Worm (Caenorhabditis elegans): ENCODE data around the gene srx-68.

The srx-68 gene

DNA sequence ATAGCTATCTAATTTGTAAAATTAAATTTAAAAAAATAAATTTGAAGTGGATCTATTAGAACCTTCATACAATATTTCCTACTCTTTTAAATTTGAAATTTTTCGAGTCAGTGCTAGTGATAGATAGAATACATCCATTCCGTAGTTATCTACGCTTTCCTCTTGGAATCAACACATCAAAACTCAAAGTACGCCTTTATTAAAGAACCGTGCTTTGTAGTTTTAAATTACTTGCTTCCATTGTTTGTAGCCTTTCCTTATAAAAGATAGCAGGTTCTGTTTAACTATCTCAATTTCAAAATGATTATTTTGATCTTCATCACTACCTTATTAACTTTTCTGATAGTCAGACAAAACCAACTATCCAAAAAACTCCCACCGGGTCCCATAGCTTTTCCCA, 32.5 kb downstream of the srx-68 start, which contains the start of gene cyp-35B3:
cyp-35B3 (plus strand) TSS at position 301 of the 400 bp plus-strand sequence.
- no peak for TF ChIP-seq lsy-2 (tag; optimal IDR thresholded peaks at IDR 0.05)
- no peak for TF ChIP-seq cnd-1 (tag; optimal IDR thresholded peaks at IDR 0.05)
- no peak for TF ChIP-seq lin-13 (tag; optimal IDR thresholded peaks at IDR 0.05)
- TF ChIP-seq nhr-12 (tag; optimal IDR thresholded peaks at IDR 0.05) = no peak
- no peak for TF ChIP-seq ztf-11 (tag; optimal IDR thresholded peaks at IDR 0.05)
- no peak for TF ChIP-seq nhr-237 (tag; optimal IDR thresholded peaks at IDR 0.05)
- TF ChIP-seq ceh-83 (GFP tag; optimal IDR thresholded peaks at IDR 0.05) = no peak
- TF ChIP-seq elt-1 (tag; optimal IDR thresholded peaks at IDR 0.05; ENCODE audit: borderline replicate concordance, insufficient read depth) = no peak
- no peak for TF ChIP-seq unc-62 (GFP tag; optimal IDR thresholded peaks at IDR 0.05)
- no peak for TF ChIP-seq bed-3 (GFP tag; optimal IDR thresholded peaks at IDR 0.05)
- TF ChIP-seq mls-2 (tag; optimal IDR thresholded peaks at IDR 0.05) = no peak
- TF ChIP-seq ceh-43 (GFP tag; optimal IDR thresholded peaks at IDR 0.05) = no peak
- TF ChIP-seq lin-32 (GFP tag; optimal IDR thresholded peaks at IDR 0.05) = no peak

DNA sequence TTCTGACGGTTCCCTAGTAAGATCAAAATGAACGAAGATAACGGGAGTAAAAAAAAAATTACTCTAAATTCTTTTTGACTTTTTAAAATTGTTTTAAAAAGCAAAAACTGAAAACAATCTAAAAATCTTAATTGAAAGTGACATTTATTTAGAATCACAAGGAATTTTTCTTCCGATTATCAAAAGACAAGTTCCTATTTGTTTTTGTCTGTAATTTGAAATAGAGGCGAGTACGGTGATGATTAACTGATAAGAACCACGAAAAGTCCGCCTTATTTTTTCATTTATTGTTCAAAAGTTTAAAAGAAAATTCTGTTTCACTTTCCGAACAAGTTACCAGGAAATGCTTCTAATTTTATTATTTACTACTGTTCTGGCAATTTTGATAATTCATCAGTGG, 37.2 kb downstream of the srx-68 start, which contains the start of gene dach-1:
dach-1 (plus strand) TSS at position 301 of the 400 bp plus-strand sequence.
- TF ChIP-seq elt-3 (tag; optimal IDR thresholded peaks at IDR 0.05) (no peak), tbx-8 (GFP tag; optimal IDR thresholded peaks at IDR 0.05) (no peak), lin-13 (tag; optimal IDR thresholded peaks at IDR 0.05) (no peak), bed-3 (GFP tag; optimal IDR thresholded peaks at IDR 0.05) (no peak), ceh-43 (GFP tag; optimal IDR thresholded peaks at IDR 0.05) (no peak), ham-2 (GFP tag; optimal IDR thresholded peaks at IDR 0.05) (no peak), hlh-1 (tag; optimal IDR thresholded peaks at IDR 0.05) (no peak), flh-1 (GFP tag; optimal IDR thresholded peaks at IDR 0.05) (no peak)

DNA sequence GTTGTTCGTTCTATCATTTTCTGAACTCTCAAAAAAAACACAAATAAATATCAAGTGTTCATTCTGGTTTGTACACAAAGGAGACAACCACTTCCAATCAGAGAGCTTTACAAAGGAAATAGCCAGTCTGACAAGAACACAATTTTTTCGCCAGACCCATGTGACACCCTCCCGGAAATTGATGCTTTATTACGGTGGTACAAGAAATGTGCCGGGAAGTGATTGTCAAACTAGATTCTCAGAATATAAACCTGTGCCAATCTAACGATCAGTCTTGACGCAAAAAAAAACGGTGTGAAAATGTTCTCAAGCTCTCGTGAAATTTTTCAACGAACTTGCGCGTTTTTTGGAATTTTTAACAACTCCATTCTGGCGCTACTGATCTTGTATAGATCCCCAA, 41.2 kb downstream of the srx-68 start, which contains the start of gene str-247:
str-247 (plus strand) TSS at position 301 of the 400 bp plus-strand sequence.
- TF ChIP-seq mep-1 (tag; optimal IDR thresholded peaks at IDR 0.05) (no peak), nhr-76 (tag; optimal IDR thresholded peaks at IDR 0.05) (no peak), nhr-2 (tag; optimal IDR thresholded peaks at IDR 0.05) (no peak), unc-62 (GFP tag; optimal IDR thresholded peaks at IDR 0.05) (no peak), bed-3 (GFP tag; optimal IDR thresholded peaks at IDR 0.05) (no peak), unc-120 (tag; optimal IDR thresholded peaks at IDR 0.05; ENCODE audit: poor library complexity, severe bottlenecking) (no peak), nhr-28 (tag; optimal IDR thresholded peaks at IDR 0.05) (no peak), M03D4.4 (tag; optimal IDR thresholded peaks at IDR 0.05) (no peak), snpc-4 (tag; optimal IDR thresholded peaks at IDR 0.05) (no peak), lin-13 (tag; optimal IDR thresholded peaks at IDR 0.05) (no peak), blmp-1 (tag; optimal IDR thresholded peaks at IDR 0.05) (no peak), ces-1 (GFP tag; optimal IDR thresholded peaks at IDR 0.05) (no peak), tbx-8 (GFP tag; optimal IDR thresholded peaks at IDR 0.05) (no peak), mls-2 (tag; optimal IDR thresholded peaks at IDR 0.05) (no peak), unc-39 (tag; optimal IDR thresholded peaks at IDR 0.05) (no peak)

DNA sequence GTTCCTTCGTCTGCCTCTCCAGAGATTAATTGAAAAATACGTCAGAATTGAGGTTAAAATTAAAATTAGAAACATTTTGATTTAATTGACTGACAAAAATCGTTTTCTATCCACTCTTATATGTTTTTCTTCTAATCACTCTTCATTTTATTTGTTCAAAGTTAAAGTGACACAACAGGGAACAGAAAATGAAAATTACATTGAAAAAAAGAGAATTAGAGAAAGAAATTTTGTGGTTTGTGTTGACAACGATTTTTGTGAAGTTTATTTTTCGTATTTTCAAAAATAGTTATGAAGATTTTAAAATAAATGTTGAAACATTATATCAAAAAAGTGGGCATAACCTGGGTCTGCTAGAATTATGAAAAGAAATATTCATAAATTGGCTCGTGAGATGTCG, 45.0 kb downstream of the srx-68 start, which contains the start of gene cyp-34A5:
cyp-34A5 (minus strand) TSS at position 101 of the 400 bp plus-strand sequence.
- no peak for TF ChIP-seq ham-2 (GFP tag; optimal IDR thresholded peaks at IDR 0.05)
- no peak for TF ChIP-seq elt-1 (tag; optimal IDR thresholded peaks at IDR 0.05; ENCODE audit: borderline replicate concordance, insufficient read depth)
- no peak for TF ChIP-seq mep-1 (tag; optimal IDR thresholded peaks at IDR 0.05)
- no peak for TF ChIP-seq pha-4 (tag; optimal IDR thresholded peaks at IDR 0.05)
- TF ChIP-seq nhr-2 (tag; optimal IDR thresholded peaks at IDR 0.05) = no peak
- TF ChIP-seq drap-1 (GFP tag; optimal IDR thresholded peaks at IDR 0.05) = no peak
- TF ChIP-seq nhr-28 (tag; optimal IDR thresholded peaks at IDR 0.05) = no peak
- TF ChIP-seq nhr-12 (tag; optimal IDR thresholded peaks at IDR 0.05) = no peak
- no peak for TF ChIP-seq mab-5 (tag; optimal IDR thresholded peaks at IDR 0.05)
- no peak for TF ChIP-seq lin-13 (tag; optimal IDR thresholded peaks at IDR 0.05)
- TF ChIP-seq M03D4.4 (tag; optimal IDR thresholded peaks at IDR 0.05) = no peak
- no peak for TF ChIP-seq bed-3 (GFP tag; optimal IDR thresholded peaks at IDR 0.05)
- no peak for TF ChIP-seq ces-1 (GFP tag; optimal IDR thresholded peaks at IDR 0.05)
- TF ChIP-seq sem-2 (GFP tag; optimal IDR thresholded peaks at IDR 0.05) = no peak
- TF ChIP-seq lsy-2 (tag; optimal IDR thresholded peaks at IDR 0.05) = no peak
- no peak for TF ChIP-seq ztf-11 (tag; optimal IDR thresholded peaks at IDR 0.05)
- no peak for TF ChIP-seq elt-3 (tag; optimal IDR thresholded peaks at IDR 0.05)
- TF ChIP-seq tbx-8 (GFP tag; optimal IDR thresholded peaks at IDR 0.05) = no peak
